Worm (Caenorhabditis elegans) whole organism, mixed stage, embryonic: ENCODE data around the gene dpy-3.

ENCODE experiments used
- blmp-1 ChIP-seq: fragments of 150-350 bp; optimal IDR thresholded peaks from 2 replicates; lab custom pipeline; 2014; ENCODE audit warnings: missing biosample characterization, missing genetic modification characterization
- ceh-43 ChIP-seq: fragments of 200-800 bp; sonication (Bioruptor generic); optimal IDR thresholded peaks from 2 replicates; lab custom pipeline; 2018; ENCODE audit warnings: mild to moderate bottlenecking, missing genetic modification characterization, moderate library complexity, missing compliant biosample characterization
- lsy-2 ChIP-seq: fragments of 150-350 bp; optimal IDR thresholded peaks from 2 replicates; lab custom pipeline; 2014; ENCODE audit warnings: missing biosample characterization, missing genetic modification characterization
- pha-4 ChIP-seq: fragments of 150-350 bp; optimal IDR thresholded peaks from 2 replicates; lab custom pipeline; 2018; ENCODE audit warnings: missing biosample characterization, missing genetic modification reagents, missing genetic modification characterization

- TF ChIP-seq ceh-43 (GFP tag; lab: Kevin White, UChicago) (no peak), pha-4 (tag; lab: Kevin White, UChicago) (no peak), lsy-2 (tag; lab: Kevin White, UChicago) (no peak), blmp-1 (tag; lab: Kevin White, UChicago) (no peak)
Measured at ce11 chrX:2178410-2178944, 33.0 kb upstream of the dpy-3 start.
